Worm (Caenorhabditis elegans) whole organism, early embryonic: ENCODE measurements around the gene enu-3.5.

Source experiments
- B0310.2 ChIP-seq: sonication (generic microtip); optimal IDR thresholded peaks from 2 replicates; lab custom pipeline; 2016; ENCODE audit warnings: mild to moderate bottlenecking, missing genetic modification characterization, missing compliant biosample characterization
- F13C5.2 ChIP-seq: sonication (generic microtip); optimal IDR thresholded peaks from 2 replicates; lab custom pipeline; 2017; ENCODE audit warnings: mild to moderate bottlenecking, missing genetic modification characterization, inconsistent platforms, missing compliant biosample characterization
- aly-1 ChIP-seq: sonication (generic microtip); optimal IDR thresholded peaks from 2 replicates; lab custom pipeline; 2016; ENCODE audit warnings: missing genetic modification characterization, missing compliant biosample characterization
- ama-1 ChIP-seq: fragments of 150-350 bp; optimal IDR thresholded peaks from 2 replicates; lab custom pipeline; 2014
- ceh-13 ChIP-seq: fragments of 200-800 bp; sonication (Bioruptor generic); optimal IDR thresholded peaks from 2 replicates; lab custom pipeline; 2018; ENCODE audit warnings: mild to moderate bottlenecking, missing genetic modification characterization, missing compliant biosample characterization
- ceh-36 ChIP-seq: sonication (generic microtip); optimal IDR thresholded peaks from 2 replicates; lab custom pipeline; 2016; ENCODE audit warnings: missing genetic modification characterization, inconsistent platforms, missing compliant biosample characterization
- ets-7 ChIP-seq: sonication (generic microtip); optimal IDR thresholded peaks from 2 replicates; lab custom pipeline; 2016; ENCODE audit warnings: missing genotype, missing genetic modification characterization, missing compliant biosample characterization
- flt-1 ChIP-seq: fragments of 200-800 bp; sonication (Bioruptor generic); IDR thresholded peaks from 2 replicates; pipeline ENCODE4 v1.3.6; 2022; ENCODE audit warnings: missing genetic modification characterization, missing compliant biosample characterization
- hmbx-1 ChIP-seq: sonication (generic microtip); optimal IDR thresholded peaks from 2 replicates; lab custom pipeline; 2016; ENCODE audit warnings: mild to moderate bottlenecking, missing genetic modification characterization, missing compliant biosample characterization
- hmg-4 ChIP-seq: fragments of 200-800 bp; sonication (Bioruptor generic); optimal IDR thresholded peaks from 2 replicates; lab custom pipeline; 2018; ENCODE audit warnings: mild to moderate bottlenecking, missing genetic modification characterization, missing compliant biosample characterization
- hnd-1 ChIP-seq: sonication (generic microtip); optimal IDR thresholded peaks from 2 replicates; lab custom pipeline; 2016; ENCODE audit warnings: missing genetic modification characterization, missing compliant biosample characterization
- pes-1 ChIP-seq: fragments of 200-800 bp; sonication (Bioruptor generic); IDR thresholded peaks from 2 replicates; pipeline ENCODE4 v1.3.6; 2022; ENCODE audit warnings: missing genetic modification reagents, missing genetic modification characterization, missing compliant biosample characterization
- scrt-1 ChIP-seq: fragments of 200-800 bp; sonication (Bioruptor generic); IDR thresholded peaks from 2 replicates; pipeline ENCODE4 v1.3.6; 2022; ENCODE audit warnings: missing genetic modification characterization, missing compliant biosample characterization
- sea-1 ChIP-seq: fragments of 200-800 bp; sonication (Bioruptor generic); conservative IDR thresholded peaks from 2 replicates; pipeline ENCODE4 v1.3.6; 2022; ENCODE audit warnings: missing genetic modification characterization, missing compliant biosample characterization
- tbx-11 ChIP-seq: fragments of 200-800 bp; sonication (Bioruptor generic); IDR thresholded peaks from 2 replicates; pipeline ENCODE4 v1.3.6; 2022; ENCODE audit warnings: missing genetic modification characterization, missing compliant biosample characterization
- tbx-37 ChIP-seq: fragments of 200-800 bp; sonication (Bioruptor generic); conservative IDR thresholded peaks from 2 replicates; pipeline ENCODE4 v1.3.6; 2022; ENCODE audit warnings: missing genetic modification reagents, missing genetic modification characterization, missing compliant biosample characterization
- tra-4 ChIP-seq: sonication (generic microtip); optimal IDR thresholded peaks from 2 replicates; lab custom pipeline; 2017; ENCODE audit warnings: missing genetic modification characterization, missing compliant biosample characterization

Gene enu-3.5

ce11 chrIII:12860119-12860518, 17.9 kb upstream of the enu-3.5 start:
- TF ChIP-seq ceh-13 (GFP tag; lab: Kevin White, UChicago) (no peak), scrt-1 (GFP tag; lab: Robert Waterston, UW) (no peak), hnd-1 (tag; lab: Kevin White, UChicago) (no peak), hmg-4 (GFP tag; lab: Kevin White, UChicago) (no peak), ama-1 (lab: Kevin White, UChicago) (no peak), ceh-36 (tag; lab: Kevin White, UChicago) (no peak), flt-1 (GFP tag; lab: Robert Waterston, UW) (no peak), F13C5.2 (tag; lab: Kevin White, UChicago) (no peak), hmbx-1 (tag; lab: Kevin White, UChicago) (no peak), tbx-37 (no peak), B0310.2 (no peak), pes-1 (GFP tag; lab: Robert Waterston, UW) (no peak)

- no peak for TF ChIP-seq hnd-1 (tag; lab: Kevin White, UChicago)
- TF ChIP-seq aly-1 (tag; lab: Kevin White, UChicago) = no peak
- TF ChIP-seq scrt-1 (GFP tag; lab: Robert Waterston, UW) = no peak
- no peak for TF ChIP-seq sea-1 (GFP tag; lab: Robert Waterston, UW)
- no peak for TF ChIP-seq ets-7 (tag; lab: Kevin White, UChicago)
- TF ChIP-seq pes-1 (GFP tag; lab: Robert Waterston, UW) = no peak
These were observed 13.3 kb upstream of the enu-3.5 start, which contains the start of gene Y37D8A.8 for ce11 chrIII:12864648-12865047. Gene Y37D8A.8 (plus strand): TSS chrIII:12864948.

- TF ChIP-seq F13C5.2 (tag; lab: Kevin White, UChicago) (peak; percentile 9), pes-1 (GFP tag; lab: Robert Waterston, UW) (no peak)
These were observed 7.8 kb upstream of the enu-3.5 start, which contains the start of gene Y37D8A.6 for ce11 chrIII:12870060-12870696. Gene Y37D8A.6 (minus strand): TSS chrIII:12870297.

ce11 chrIII:12874606-12875066, 3.4 kb upstream of the enu-3.5 start, which contains the start of the genes mrg-1 and spcs-2:
Gene mrg-1 (minus strand): TSS chrIII:12874656.
Gene spcs-2 (plus strand): TSS chrIII:12875031.
- TF ChIP-seq tra-4 (tag; lab: Kevin White, UChicago) (no peak), ama-1 (lab: Kevin White, UChicago) (no peak), tbx-37 (peak; percentile 69; the same call in 1 of the 2 replicates), flt-1 (GFP tag; lab: Robert Waterston, UW) (peak; percentile 68; the same call in 1 of the 2 replicates), aly-1 (tag; lab: Kevin White, UChicago) (no peak), scrt-1 (GFP tag; lab: Robert Waterston, UW) (no peak), hmg-4 (GFP tag; lab: Kevin White, UChicago) (peak; percentile 41), ceh-36 (tag; lab: Kevin White, UChicago) (peak; percentile 54), hnd-1 (tag; lab: Kevin White, UChicago) (peak; percentile 48), hmbx-1 (tag; lab: Kevin White, UChicago) (peak; percentile 33), ceh-13 (GFP tag; lab: Kevin White, UChicago) (peak; percentile 34), ets-7 (tag; lab: Kevin White, UChicago) (peak; percentile 3), tbx-11 (GFP tag; lab: Robert Waterston, UW) (peak; percentile 63; the same call in 1 of the 2 replicates), sea-1 (GFP tag; lab: Robert Waterston, UW) (0 out of 2 replicates have a peak, but pooled peaks have one; percentile 22), pes-1 (GFP tag; lab: Robert Waterston, UW) (peak; percentile 81), F13C5.2 (tag; lab: Kevin White, UChicago) (peak; percentile 91), B0310.2 (no peak)

- TF ChIP-seq ceh-13 (GFP tag; lab: Kevin White, UChicago) = no peak
- no peak for TF ChIP-seq B0310.2
- TF ChIP-seq hnd-1 (tag; lab: Kevin White, UChicago) = no peak
- no peak for TF ChIP-seq sea-1 (GFP tag; lab: Robert Waterston, UW)
- TF ChIP-seq tbx-37 = no peak
- TF ChIP-seq hmbx-1 (tag; lab: Kevin White, UChicago) = no peak
- TF ChIP-seq ets-7 (tag; lab: Kevin White, UChicago) = no peak
- no peak for TF ChIP-seq pes-1 (GFP tag; lab: Robert Waterston, UW)
- TF ChIP-seq F13C5.2 (tag; lab: Kevin White, UChicago) = no peak
- no peak for TF ChIP-seq scrt-1 (GFP tag; lab: Robert Waterston, UW)
- TF ChIP-seq tbx-11 (GFP tag; lab: Robert Waterston, UW) = no peak
- no peak for TF ChIP-seq aly-1 (tag; lab: Kevin White, UChicago)
- TF ChIP-seq flt-1 (GFP tag; lab: Robert Waterston, UW) = no peak
These were observed 2.3 kb upstream of the enu-3.5 start for ce11 chrIII:12875653-12876052.

ce11 chrIII:12880704-12881103, 2.7 kb downstream of the enu-3.5 start:
- TF ChIP-seq flt-1 (GFP tag; lab: Robert Waterston, UW) (no peak), F13C5.2 (tag; lab: Kevin White, UChicago) (no peak), B0310.2 (no peak), ets-7 (tag; lab: Kevin White, UChicago) (no peak), ceh-36 (tag; lab: Kevin White, UChicago) (no peak), ceh-13 (GFP tag; lab: Kevin White, UChicago) (no peak), pes-1 (GFP tag; lab: Robert Waterston, UW) (no peak), tra-4 (tag; lab: Kevin White, UChicago) (no peak), tbx-11 (GFP tag; lab: Robert Waterston, UW) (no peak), hmg-4 (GFP tag; lab: Kevin White, UChicago) (no peak), scrt-1 (GFP tag; lab: Robert Waterston, UW) (no peak), ama-1 (lab: Kevin White, UChicago) (no peak), hmbx-1 (tag; lab: Kevin White, UChicago) (no peak)

ce11 chrIII:12885153-12885552, 7.2 kb downstream of the enu-3.5 start:
- TF ChIP-seq sea-1 (GFP tag; lab: Robert Waterston, UW) = no peak
- TF ChIP-seq tra-4 (tag; lab: Kevin White, UChicago) = no peak
- TF ChIP-seq ets-7 (tag; lab: Kevin White, UChicago) = no peak
- no peak for TF ChIP-seq pes-1 (GFP tag; lab: Robert Waterston, UW)
- TF ChIP-seq tbx-37 = no peak
- no peak for TF ChIP-seq hmg-4 (GFP tag; lab: Kevin White, UChicago)
- TF ChIP-seq F13C5.2 (tag; lab: Kevin White, UChicago) = no peak
- TF ChIP-seq aly-1 (tag; lab: Kevin White, UChicago) = no peak
- TF ChIP-seq ama-1 (lab: Kevin White, UChicago) = no peak
- TF ChIP-seq flt-1 (GFP tag; lab: Robert Waterston, UW) = no peak
- TF ChIP-seq ceh-13 (GFP tag; lab: Kevin White, UChicago) = no peak
- TF ChIP-seq hmbx-1 (tag; lab: Kevin White, UChicago) = no peak
- TF ChIP-seq B0310.2 = no peak
- TF ChIP-seq tbx-11 (GFP tag; lab: Robert Waterston, UW) = no peak
- no peak for TF ChIP-seq hnd-1 (tag; lab: Kevin White, UChicago)
- no peak for TF ChIP-seq scrt-1 (GFP tag; lab: Robert Waterston, UW)
- TF ChIP-seq ceh-36 (tag; lab: Kevin White, UChicago) = no peak
